Worm (Caenorhabditis elegans): ENCODE results near the gene cht-3.

The cht-3 gene

ce11 chrIV:7018623-7019022 is 15.2 kb downstream of the cht-3 start:
- no peak for TF ChIP-seq fos-1 (tag; optimal IDR thresholded peaks at IDR 0.05)
- peak; percentile 94 for TF ChIP-seq fkh-10 (GFP tag; optimal IDR thresholded peaks at IDR 0.05)
- peak; percentile 36 for TF ChIP-seq lin-14 (GFP tag; optimal IDR thresholded peaks at IDR 0.05)

ce11 chrIV:7020630-7021029 is 17.2 kb downstream of the cht-3 start:
- TF ChIP-seq zag-1 (tag; optimal IDR thresholded peaks at IDR 0.05) (no peak), mab-9 (GFP tag; IDR thresholded peaks at IDR 0.05) (no peak), ceh-88 (GFP tag; IDR thresholded peaks at IDR 0.05) (no peak), nhr-20 (tag; optimal IDR thresholded peaks at IDR 0.05) (peak; percentile 59), ama-1 (optimal IDR thresholded peaks at IDR 0.05) (no peak), ztf-11 (tag; optimal IDR thresholded peaks at IDR 0.05) (no peak), nhr-85 (tag) (peak; percentile 86), lin-15B (tag; optimal IDR thresholded peaks at IDR 0.05) (no peak), nhr-71 (tag; optimal IDR thresholded peaks at IDR 0.05) (peak; percentile 66), alr-1 (tag; optimal IDR thresholded peaks at IDR 0.05; ENCODE audit: borderline replicate concordance) (no peak), aha-1 (tag; optimal IDR thresholded peaks at IDR 0.05) (no peak), nhr-47 (tag; optimal IDR thresholded peaks at IDR 0.05) (no peak), snpc-4 (tag; optimal IDR thresholded peaks at IDR 0.05) (no peak), nhr-11 (tag; optimal IDR thresholded peaks at IDR 0.05) (no peak), dsc-1 (tag; optimal IDR thresholded peaks at IDR 0.05) (no peak), lin-14 (GFP tag; optimal IDR thresholded peaks at IDR 0.05) (peak; percentile 60), ceh-90 (tag; optimal IDR thresholded peaks at IDR 0.05) (no peak), egl-13 (tag; optimal IDR thresholded peaks at IDR 0.05) (no peak), unc-30 (tag; optimal IDR thresholded peaks at IDR 0.05) (no peak), xbp-1 (tag; optimal IDR thresholded peaks at IDR 0.05) (no peak), swsn-7 (tag; optimal IDR thresholded peaks at IDR 0.05) (no peak), ceh-63 (GFP tag; optimal IDR thresholded peaks at IDR 0.05) (no peak), nhr-77 (tag; optimal IDR thresholded peaks at IDR 0.05) (no peak), nhr-90 (tag; optimal IDR thresholded peaks at IDR 0.05; ENCODE audit: poor library complexity) (peak; percentile 28), nhr-76 (tag; optimal IDR thresholded peaks at IDR 0.05) (no peak), C34B4.2 (tag; optimal IDR thresholded peaks at IDR 0.05) (no peak), lsy-2 (tag; optimal IDR thresholded peaks at IDR 0.05) (peak in 1 of 2 experiments; percentile 37), zip-4 (GFP tag; optimal IDR thresholded peaks at IDR 0.05) (no peak), rnt-1 (tag; optimal IDR thresholded peaks at IDR 0.05) (no peak), lin-39 (tag; optimal IDR thresholded peaks at IDR 0.05) (no peak), ceh-8 (GFP tag; optimal IDR thresholded peaks at IDR 0.05) (no peak), sptf-1 (tag; optimal IDR thresholded peaks at IDR 0.05) (no peak), mep-1 (tag; optimal IDR thresholded peaks at IDR 0.05) (peak; percentile 17), pax-3 (tag; optimal IDR thresholded peaks at IDR 0.05) (no peak), unc-130 (tag; optimal IDR thresholded peaks at IDR 0.05) (peak; percentile 43), fkh-8 (tag; optimal IDR thresholded peaks at IDR 0.05) (no peak), C04F5.9 (tag; optimal IDR thresholded peaks at IDR 0.05) (no peak), efl-1 (optimal IDR thresholded peaks at IDR 0.05) (no peak), efl-1 (GFP tag; optimal IDR thresholded peaks at IDR 0.05 in 1 of 2) (peak in 1 of 2 experiments; percentile 65), vab-15 (tag; optimal IDR thresholded peaks at IDR 0.05) (no peak), aly-2 (tag; optimal IDR thresholded peaks at IDR 0.05) (no peak), isw-1 (GFP tag; IDR thresholded peaks at IDR 0.05) (no peak), nhr-237 (tag; optimal IDR thresholded peaks at IDR 0.05) (no peak), ets-5 (GFP tag; IDR thresholded peaks at IDR 0.05) (no peak), egl-27 (tag; optimal IDR thresholded peaks at IDR 0.05) (no peak), lin-13 (GFP tag; optimal IDR thresholded peaks at IDR 0.05) (no peak), tbx-2 (tag; optimal IDR thresholded peaks at IDR 0.05) (no peak), Y116A8C.19 (tag; optimal IDR thresholded peaks at IDR 0.05; ENCODE audit: borderline replicate concordance) (no peak), nhr-19 (GFP tag; conservative IDR thresholded peaks at IDR 0.05) (peak; percentile 22; the same call in 1 of the 2 replicates), unc-86 (tag; optimal IDR thresholded peaks at IDR 0.05) (no peak), fkh-4 (tag; optimal IDR thresholded peaks at IDR 0.05; ENCODE audit: borderline replicate concordance) (no peak)

All from whole organism, L1 larva.